Fruit fly (Drosophila melanogaster) whole organism, embryonic: ENCODE results near the gene CG12990.

ENCODE experiments used
- Bdp1 ChIP-seq: fragments of 200-800 bp; sonication (Bioruptor generic); optimal IDR thresholded peaks from 3 replicates; lab custom pipeline; 2016; ENCODE audit warnings: missing biosample characterization, missing genetic modification characterization
- Blimp-1 ChIP-seq: fragments of 200-800 bp; sonication (Bioruptor generic); optimal IDR thresholded peaks from 3 replicates; lab custom pipeline; 2018; ENCODE audit warnings: missing biosample characterization, missing genetic modification characterization, mild to moderate bottlenecking, moderate library complexity, missing genetic modification reagents
- CG11398 ChIP-seq: fragments of 200-800 bp; sonication (Bioruptor generic); optimal IDR thresholded peaks from 2 replicates; lab custom pipeline; 2016; ENCODE audit warnings: missing biosample characterization, missing genetic modification characterization
- CG11723 ChIP-seq: fragments of 200-800 bp; sonication (Bioruptor generic); optimal IDR thresholded peaks from 2 replicates; lab custom pipeline; 2017; ENCODE audit warnings: missing biosample characterization, mild to moderate bottlenecking, missing genetic modification characterization
- CG1529 ChIP-seq: fragments of 200-800 bp; sonication (Bioruptor generic); optimal IDR thresholded peaks from 3 replicates; lab custom pipeline; 2018; ENCODE audit warnings: missing biosample characterization, missing genetic modification characterization
- CG1603 ChIP-seq: fragments of 200-800 bp; sonication (Bioruptor generic); optimal IDR thresholded peaks from 2 replicates; lab custom pipeline; 2019; ENCODE audit warnings: missing biosample characterization, mild to moderate bottlenecking, missing genetic modification characterization, moderate library complexity
- CG16779 ChIP-seq: fragments of 200-800 bp; sonication (Bioruptor generic); IDR thresholded peaks from 2 replicates; pipeline ENCODE4 v1.3.6; 2022; ENCODE audit warnings: missing biosample characterization, missing genetic modification characterization
- CG17361 ChIP-seq: fragments of 200-800 bp; sonication (Bioruptor generic); IDR thresholded peaks from 3 replicates; pipeline ENCODE4 v1.3.6; 2022; ENCODE audit warnings: missing biosample characterization, missing genetic modification characterization
- CG3065 ChIP-seq: fragments of 200-800 bp; sonication (Bioruptor generic); optimal IDR thresholded peaks from 2 replicates; lab custom pipeline; 2016; ENCODE audit warnings: missing biosample characterization, missing genetic modification characterization
- CG3281 ChIP-seq: fragments of 200-800 bp; sonication (Bioruptor generic); optimal IDR thresholded peaks from 3 replicates; lab custom pipeline; 2017; ENCODE audit warnings: missing biosample characterization, mild to moderate bottlenecking, missing genetic modification characterization
- CG3838 ChIP-seq: fragments of 200-800 bp; sonication (Bioruptor generic); optimal IDR thresholded peaks from 3 replicates; lab custom pipeline; 2016; ENCODE audit warnings: missing biosample characterization, missing genetic modification characterization
- CG43689 ChIP-seq: fragments of 200-800 bp; sonication (Bioruptor generic); IDR thresholded peaks from 2 replicates; pipeline ENCODE4 v1.3.6; 2022; ENCODE audit warnings: missing biosample characterization, missing genetic modification characterization
- Doc3 ChIP-seq: fragments of 200-800 bp; sonication (Bioruptor generic); IDR thresholded peaks from 3 replicates; pipeline ENCODE4 v1.3.6; 2022; ENCODE audit warnings: missing biosample characterization, missing genetic modification characterization; ENCODE audit not compliant: partially characterized antibody
- Dp ChIP-seq: fragments of 200-800 bp; sonication (Bioruptor generic); optimal IDR thresholded peaks from 2 replicates; lab custom pipeline; 2018; ENCODE audit warnings: missing biosample characterization, mild to moderate bottlenecking, missing genetic modification characterization, moderate library complexity
- Elba2 ChIP-seq: fragments of 200-800 bp; sonication (Bioruptor generic); optimal IDR thresholded peaks from 3 replicates; lab custom pipeline; 2016; ENCODE audit warnings: missing biosample characterization, missing genetic modification characterization
- Ets65A ChIP-seq: fragments of 200-800 bp; sonication (Bioruptor generic); peaks from one replicate; lab custom pipeline; 2016; ENCODE audit warnings: missing biosample characterization, missing genetic modification characterization
- Ets97D ChIP-seq: fragments of 200-800 bp; sonication (Bioruptor generic); optimal IDR thresholded peaks from 3 replicates; lab custom pipeline; 2016; ENCODE audit warnings: missing biosample characterization, missing genetic modification characterization
- HLH54F ChIP-seq: fragments of 200-800 bp; sonication (Bioruptor generic); optimal IDR thresholded peaks from 3 replicates; lab custom pipeline; 2016; ENCODE audit warnings: missing biosample characterization, missing genetic modification characterization
- Mes4 ChIP-seq: fragments of 200-800 bp; sonication (Bioruptor generic); optimal IDR thresholded peaks from 2 replicates; lab custom pipeline; 2016; ENCODE audit warnings: missing biosample characterization, missing genetic modification characterization
- Nf-YB ChIP-seq: fragments of 200-800 bp; sonication (Bioruptor generic); optimal IDR thresholded peaks from 3 replicates; lab custom pipeline; 2019; ENCODE audit warnings: missing biosample characterization, mild to moderate bottlenecking, missing genetic modification characterization, moderate library complexity
- Ssrp ChIP-seq: fragments of 200-800 bp; sonication (Bioruptor generic); optimal IDR thresholded peaks from 2 replicates; lab custom pipeline; 2018; ENCODE audit warnings: missing biosample characterization, mild to moderate bottlenecking, missing genetic modification characterization, moderate library complexity
- al ChIP-seq: fragments of 200-800 bp; sonication (Bioruptor generic); IDR thresholded peaks from 2 replicates; pipeline ENCODE4 v1.3.6; 2022; ENCODE audit warnings: missing biosample characterization, missing genetic modification characterization
- ap ChIP-seq: fragments of 200-800 bp; sonication (Bioruptor generic); IDR thresholded peaks from 2 replicates; pipeline ENCODE4 v1.3.6; 2022; ENCODE audit warnings: missing biosample characterization, missing genetic modification characterization
- ase ChIP-seq: fragments of 200-800 bp; sonication (Bioruptor generic); IDR thresholded peaks from 3 replicates; pipeline ENCODE4 v1.3.6; 2022; ENCODE audit warnings: missing biosample characterization, missing genetic modification characterization
- ato ChIP-seq: fragments of 200-800 bp; sonication (Bioruptor generic); IDR thresholded peaks from 2 replicates; pipeline ENCODE4 v1.3.6; 2022; ENCODE audit warnings: missing biosample characterization, missing genetic modification characterization; ENCODE audit not compliant: partially characterized antibody
- az2 ChIP-seq: fragments of 200-800 bp; sonication (Bioruptor generic); optimal IDR thresholded peaks from 3 replicates; lab custom pipeline; 2016; ENCODE audit warnings: missing biosample characterization, missing genetic modification characterization
- caup ChIP-seq: fragments of 200-800 bp; sonication (Bioruptor generic); optimal IDR thresholded peaks from 3 replicates; lab custom pipeline; 2017; ENCODE audit warnings: missing biosample characterization, mild to moderate bottlenecking, missing genetic modification characterization, moderate library complexity; ENCODE audit not compliant: severe bottlenecking
- chinmo ChIP-seq: fragments of 200-800 bp; sonication (Bioruptor generic); IDR thresholded peaks from 4 replicates; pipeline ENCODE4 v1.3.6; 2022; ENCODE audit warnings: missing biosample characterization, missing genetic modification characterization; ENCODE audit not compliant: partially characterized antibody
- cwo ChIP-seq: fragments of 200-800 bp; sonication (Bioruptor generic); optimal IDR thresholded peaks from 3 replicates; lab custom pipeline; 2017; ENCODE audit warnings: missing biosample characterization, missing genetic modification characterization, mild to moderate bottlenecking, moderate library complexity, missing genetic modification reagents
- dm ChIP-seq: fragments of 200-800 bp; sonication (Bioruptor generic); optimal IDR thresholded peaks from 3 replicates; lab custom pipeline; 2016; ENCODE audit warnings: missing biosample characterization, missing genetic modification characterization
- dmrt99B ChIP-seq: fragments of 200-800 bp; sonication (Bioruptor generic); optimal IDR thresholded peaks from 2 replicates; lab custom pipeline; 2018; ENCODE audit warnings: missing biosample characterization, mild to moderate bottlenecking, missing genetic modification characterization, moderate library complexity
- jigr1 ChIP-seq: fragments of 200-800 bp; sonication (Bioruptor generic); IDR thresholded peaks from 3 replicates; pipeline ENCODE4 v1.3.6; 2022; ENCODE audit warnings: missing biosample characterization, missing genetic modification characterization
- luna ChIP-seq: fragments of 200-800 bp; sonication (Bioruptor generic); optimal IDR thresholded peaks from 2 replicates; lab custom pipeline; 2016; ENCODE audit warnings: missing biosample characterization, missing genetic modification characterization
- sima ChIP-seq: fragments of 200-800 bp; sonication (Bioruptor generic); optimal IDR thresholded peaks from 2 replicates; lab custom pipeline; 2016; ENCODE audit warnings: missing biosample characterization, missing genetic modification characterization
- sr ChIP-seq: fragments of 200-800 bp; sonication (Bioruptor generic); IDR thresholded peaks from 3 replicates; pipeline ENCODE4 v1.3.6; 2022; ENCODE audit warnings: missing biosample characterization, missing genetic modification characterization
- tll ChIP-seq, 2 experiments: fragments of 200-800 bp in 1 of 2; fragments of >200 bp in 1 of 2; sonication (Bioruptor generic) in 1 of 2; optimal IDR thresholded peaks; 2 replicates each; lab custom pipeline; 2017 to 2019; ENCODE audit warnings: missing biosample characterization in 2 of 2, missing genetic modification characterization in 2 of 2, mild to moderate bottlenecking in 1 of 2, moderate library complexity in 1 of 2
- tna ChIP-seq: fragments of 200-800 bp; sonication (Bioruptor generic); IDR thresholded peaks from 2 replicates; pipeline ENCODE4 v1.3.6; 2022; ENCODE audit warnings: missing biosample characterization, missing genetic modification characterization; ENCODE audit not compliant: partially characterized antibody
- ttk ChIP-seq: fragments of 200-800 bp; sonication (Bioruptor generic); IDR thresholded peaks from 2 replicates; pipeline ENCODE4 v2.1.2; 2022; ENCODE audit warnings: missing biosample characterization, missing genetic modification characterization
- tup ChIP-seq: fragments of 200-800 bp; sonication (Bioruptor generic); optimal IDR thresholded peaks from 2 replicates; lab custom pipeline; 2016; ENCODE audit warnings: missing biosample characterization, mild to moderate bottlenecking, missing genetic modification characterization, moderate library complexity
- vnd ChIP-seq: fragments of 200-800 bp; sonication (Bioruptor generic); IDR thresholded peaks from 3 replicates; pipeline ENCODE4 v1.3.6; 2022; ENCODE audit warnings: missing biosample characterization, missing genetic modification characterization; ENCODE audit not compliant: partially characterized antibody
- zen ChIP-seq: fragments of 200-800 bp; sonication (Bioruptor generic); optimal IDR thresholded peaks from 3 replicates; lab custom pipeline; 2018; ENCODE audit warnings: missing biosample characterization, mild to moderate bottlenecking, missing genetic modification characterization, moderate library complexity

The CG12990 gene

dm6 chrX:17713740-17714135 lies 42.0 kb upstream of the CG12990 start (continued):
- no peak for TF ChIP-seq Doc3
- peak; percentile 67 for TF ChIP-seq al (GFP tag; lab: Robert Waterston, UW)
- peak; percentile 42 for TF ChIP-seq Ets97D (GFP tag; lab: Kevin White, UChicago)
- TF ChIP-seq Blimp-1 (GFP tag; lab: Kevin White, UChicago), result peak; percentile 75
- TF ChIP-seq ase, result peak; percentile 80
- peak; percentile 50 for TF ChIP-seq caup
- no peak for TF ChIP-seq tna
- TF ChIP-seq Elba2, result no peak
- no peak for TF ChIP-seq CG3065 (GFP tag; lab: Kevin White, UChicago)
- TF ChIP-seq chinmo (GFP tag; lab: Robert Waterston, UW), result no peak
- peak; percentile 65; the same call in 2 of the 3 replicates for TF ChIP-seq CG17361
- TF ChIP-seq Mes4 (GFP tag; lab: Kevin White, UChicago), result peak; percentile 24
- peak; percentile 64 for TF ChIP-seq ap (GFP tag; lab: Robert Waterston, UW)
- peak; percentile 61 for TF ChIP-seq CG43689 (GFP tag; lab: Robert Waterston, UW)
- peak; percentile 6 for TF ChIP-seq Nf-YB (GFP tag; lab: Kevin White, UChicago)
- no peak for TF ChIP-seq tll (GFP tag; optimal IDR thresholded peaks at IDR 0.05; lab: Kevin White, UChicago)
- no peak for TF ChIP-seq zen (tag; lab: Kevin White, UChicago)
- TF ChIP-seq az2, result peak; percentile 68
- peak; percentile 63; the same call in 2 of the 3 replicates for TF ChIP-seq jigr1 (GFP tag; lab: Robert Waterston, UW)
- no peak for TF ChIP-seq CG3838
- peak; percentile 41 for TF ChIP-seq Ssrp (tag; lab: Kevin White, UChicago)
- peak; percentile 52; the same call in 1 of the 3 replicates for TF ChIP-seq sr (GFP tag; lab: Robert Waterston, UW)
- TF ChIP-seq CG1529 (GFP tag; lab: Kevin White, UChicago), result peak; percentile 54
- peak; percentile 86 for TF ChIP-seq CG1603 (tag; lab: Kevin White, UChicago)
- TF ChIP-seq CG16779, result peak; percentile 70; the same call in 1 of the 2 replicates
- no peak for TF ChIP-seq Dp
- peak; percentile 20 for TF ChIP-seq dm (GFP tag; lab: Kevin White, UChicago)
- TF ChIP-seq cwo (GFP tag; lab: Kevin White, UChicago), result peak; percentile 58
- TF ChIP-seq CG3281 (GFP tag; lab: Kevin White, UChicago), result no peak
- TF ChIP-seq CG11723 (GFP tag; lab: Kevin White, UChicago), result peak; percentile 48
- peak; percentile 31 for TF ChIP-seq sima
- TF ChIP-seq HLH54F (GFP tag; lab: Kevin White, UChicago), result peak; percentile 79
- TF ChIP-seq CG11398 (GFP tag; lab: Kevin White, UChicago), result peak; percentile 54
- peak; percentile 54 for TF ChIP-seq Bdp1 (GFP tag; lab: Kevin White, UChicago)
- TF ChIP-seq dmrt99B (tag; lab: Kevin White, UChicago), result peak; percentile 67
- peak; percentile 85 for TF ChIP-seq Ets65A (GFP tag; lab: Kevin White, UChicago)
- TF ChIP-seq luna, result no peak
- no peak for TF ChIP-seq ato (GFP tag; lab: Robert Waterston, UW)
- TF ChIP-seq ttk, result peak; percentile 82
- TF ChIP-seq tup (GFP tag; lab: Kevin White, UChicago), result no peak
- TF ChIP-seq vnd (GFP tag; lab: Robert Waterston, UW), result no peak
